Worm (Caenorhabditis elegans) whole organism, L1 larva: ENCODE results near the gene dyc-1.

Source experiments
- ces-1 ChIP-seq: fragments of 150-350 bp; optimal IDR thresholded peaks from 2 replicates; lab custom pipeline; 2014; ENCODE audit warnings: missing biosample characterization, missing genetic modification reagents, missing genetic modification characterization
- egl-27 ChIP-seq, 2 experiments: fragments of 150-350 bp in 1 of 2; sonication (generic microtip); optimal IDR thresholded peaks; 3 replicates each; lab custom pipeline; 2017 to 2018; ENCODE audit warnings: missing biosample characterization in 2 of 2, missing genetic modification characterization in 2 of 2, missing genetic modification reagents in 2 of 2
- elt-2 ChIP-seq: sonication (generic microtip); optimal IDR thresholded peaks from 2 replicates; lab custom pipeline; 2016; ENCODE audit warnings: missing genetic modification characterization, mild to moderate bottlenecking, inconsistent platforms, missing compliant biosample characterization, missing genetic modification reagents
- isw-1 ChIP-seq: fragments of 200-800 bp; sonication (Bioruptor generic); IDR thresholded peaks from 2 replicates; pipeline ENCODE4 v1.3.6; 2022; ENCODE audit warnings: missing genetic modification characterization, missing compliant biosample characterization
- lin-13 ChIP-seq: fragments of 150-350 bp; optimal IDR thresholded peaks from 2 replicates; lab custom pipeline; 2014; ENCODE audit warnings: missing biosample characterization, missing genetic modification reagents, missing genetic modification characterization
- mef-2 ChIP-seq: fragments of 150-350 bp; optimal IDR thresholded peaks from 2 replicates; lab custom pipeline; 2014; ENCODE audit warnings: missing biosample characterization, missing genetic modification characterization
- nhr-11 ChIP-seq: fragments of 150-350 bp; optimal IDR thresholded peaks from 2 replicates; lab custom pipeline; 2014; ENCODE audit warnings: missing biosample characterization, missing genetic modification characterization
- nhr-237 ChIP-seq: fragments of 150-350 bp; optimal IDR thresholded peaks from 2 replicates; lab custom pipeline; 2014; ENCODE audit warnings: missing biosample characterization, missing genetic modification characterization
- nhr-76 ChIP-seq: sonication (generic microtip); optimal IDR thresholded peaks from 2 replicates; lab custom pipeline; 2017; ENCODE audit warnings: missing biosample characterization, missing genetic modification characterization
- nhr-77 ChIP-seq: fragments of 150-350 bp; optimal IDR thresholded peaks from 2 replicates; lab custom pipeline; 2014; ENCODE audit warnings: missing biosample characterization, missing genetic modification characterization
- pag-3 ChIP-seq: sonication (generic microtip); optimal IDR thresholded peaks from 2 replicates; lab custom pipeline; 2017; ENCODE audit warnings: missing genetic modification characterization, mild to moderate bottlenecking, missing compliant biosample characterization, antibody characterized with exemption, borderline replicate concordance; ENCODE audit not compliant: insufficient read depth
- rnt-1 ChIP-seq: sonication (generic microtip); optimal IDR thresholded peaks from 2 replicates; lab custom pipeline; 2016; ENCODE audit warnings: mild to moderate bottlenecking, missing genetic modification characterization, moderate library complexity, missing compliant biosample characterization
- snpc-4 ChIP-seq: fragments of 150-350 bp; optimal IDR thresholded peaks from 2 replicates; lab custom pipeline; 2014; ENCODE audit warnings: missing biosample characterization, missing genetic modification characterization
- ztf-11 ChIP-seq, 2 experiments: sonication (generic microtip); optimal IDR thresholded peaks; 2 replicates each; lab custom pipeline; 2016 to 2017; ENCODE audit warnings: missing genetic modification characterization in 2 of 2, missing biosample characterization in 1 of 2, missing compliant biosample characterization in 1 of 2

DNA sequence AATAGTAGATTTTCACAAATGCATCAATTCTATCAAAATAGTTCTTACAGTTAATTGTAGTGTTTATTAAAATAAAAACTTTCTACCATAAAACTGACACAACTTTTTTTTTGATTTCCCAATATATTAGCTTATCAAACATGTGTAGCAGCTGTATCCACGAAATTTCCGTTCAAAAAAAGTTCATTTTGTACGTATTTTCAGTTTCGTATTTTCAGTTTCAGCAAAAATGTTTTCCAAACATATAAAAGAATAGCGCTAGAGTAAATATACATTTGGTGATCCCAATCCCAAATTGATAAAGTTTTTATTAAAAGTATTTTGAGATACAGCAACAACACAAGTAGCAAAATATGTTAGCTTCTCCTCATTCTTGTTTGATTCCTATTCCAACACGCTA lies 19.9 kb upstream of the dyc-1 start:
- TF ChIP-seq ces-1 (no peak), nhr-11 (tag; lab: Kevin White, UChicago) (no peak), nhr-237 (tag; lab: Kevin White, UChicago) (no peak), egl-27 (tag; optimal IDR thresholded peaks at IDR 0.05; lab: Kevin White, UChicago) (no peak), elt-2 (tag; lab: Kevin White, UChicago) (no peak), lin-13 (GFP tag; lab: Kevin White, UChicago) (no peak), snpc-4 (tag; lab: Kevin White, UChicago) (no peak), rnt-1 (tag; lab: Kevin White, UChicago) (no peak), pag-3 (no peak), isw-1 (GFP tag; lab: Robert Waterston, UW) (no peak), mef-2 (tag; lab: Kevin White, UChicago) (no peak), ztf-11 (tag; optimal IDR thresholded peaks at IDR 0.05; lab: Kevin White, UChicago) (no peak), nhr-77 (tag; lab: Kevin White, UChicago) (no peak), nhr-76 (tag; lab: Kevin White, UChicago) (no peak)
